Worm (Caenorhabditis elegans) whole organism, L3 larva: ENCODE results near the gene Y46E12A.5.

Experiments
- elt-2 ChIP-seq: sonication (generic microtip); optimal IDR thresholded peaks from 2 replicates; lab custom pipeline; 2016; ENCODE audit warnings: missing genetic modification reagents, mild to moderate bottlenecking, missing genetic modification characterization, missing compliant biosample characterization
- jun-1 ChIP-seq: fragments of 150-350 bp; optimal IDR thresholded peaks from 2 replicates; lab custom pipeline; 2014; ENCODE audit warnings: missing biosample characterization, missing genetic modification reagents, missing genetic modification characterization
- lin-15B ChIP-seq: fragments of 150-350 bp; optimal IDR thresholded peaks from 2 replicates; lab custom pipeline; 2014; ENCODE audit warnings: missing biosample characterization, missing genetic modification characterization
- lin-39 ChIP-seq: fragments of 150-350 bp; optimal IDR thresholded peaks from 2 replicates; lab custom pipeline; 2018; ENCODE audit warnings: missing biosample characterization, missing genetic modification reagents, missing genetic modification characterization
- nhr-12 ChIP-seq: fragments of 150-350 bp; optimal IDR thresholded peaks from 2 replicates; lab custom pipeline; 2014; ENCODE audit warnings: missing biosample characterization, missing genetic modification characterization
- nhr-25 ChIP-seq: sonication (generic microtip); optimal IDR thresholded peaks from 2 replicates; lab custom pipeline; 2017; ENCODE audit warnings: missing biosample characterization, missing genetic modification characterization
- nhr-28 ChIP-seq: fragments of 150-350 bp; optimal IDR thresholded peaks from 2 replicates; lab custom pipeline; 2014; ENCODE audit warnings: missing biosample characterization, missing genetic modification characterization
- nhr-43 ChIP-seq: sonication (generic microtip); optimal IDR thresholded peaks from 2 replicates; lab custom pipeline; 2016; ENCODE audit warnings: mild to moderate bottlenecking, missing genetic modification characterization, missing compliant biosample characterization; ENCODE audit not compliant: poor library complexity, severe bottlenecking
- nhr-76 ChIP-seq: fragments of 150-350 bp; sonication (generic microtip); optimal IDR thresholded peaks from 5 replicates; lab custom pipeline; 2014; ENCODE audit warnings: missing biosample characterization, missing genetic modification characterization
- nhr-77 ChIP-seq: fragments of 150-350 bp; optimal IDR thresholded peaks from 2 replicates; lab custom pipeline; 2014; ENCODE audit warnings: missing biosample characterization, missing genetic modification characterization
- snpc-4 ChIP-seq: fragments of 150-350 bp; optimal IDR thresholded peaks from 2 replicates; lab custom pipeline; 2014; ENCODE audit warnings: missing biosample characterization, missing genetic modification characterization
- unc-62 ChIP-seq: fragments of 150-350 bp; sonication (generic microtip); optimal IDR thresholded peaks from 4 replicates; lab custom pipeline; 2014; ENCODE audit warnings: missing biosample characterization, missing genetic modification reagents, missing genetic modification characterization
- zag-1 ChIP-seq: fragments of 150-350 bp; optimal IDR thresholded peaks from 2 replicates; lab custom pipeline; 2014; ENCODE audit warnings: missing biosample characterization, missing genetic modification characterization
- ztf-4 ChIP-seq: fragments of 150-350 bp; optimal IDR thresholded peaks from 2 replicates; lab custom pipeline; 2014; ENCODE audit warnings: missing biosample characterization, missing genetic modification characterization

DNA sequence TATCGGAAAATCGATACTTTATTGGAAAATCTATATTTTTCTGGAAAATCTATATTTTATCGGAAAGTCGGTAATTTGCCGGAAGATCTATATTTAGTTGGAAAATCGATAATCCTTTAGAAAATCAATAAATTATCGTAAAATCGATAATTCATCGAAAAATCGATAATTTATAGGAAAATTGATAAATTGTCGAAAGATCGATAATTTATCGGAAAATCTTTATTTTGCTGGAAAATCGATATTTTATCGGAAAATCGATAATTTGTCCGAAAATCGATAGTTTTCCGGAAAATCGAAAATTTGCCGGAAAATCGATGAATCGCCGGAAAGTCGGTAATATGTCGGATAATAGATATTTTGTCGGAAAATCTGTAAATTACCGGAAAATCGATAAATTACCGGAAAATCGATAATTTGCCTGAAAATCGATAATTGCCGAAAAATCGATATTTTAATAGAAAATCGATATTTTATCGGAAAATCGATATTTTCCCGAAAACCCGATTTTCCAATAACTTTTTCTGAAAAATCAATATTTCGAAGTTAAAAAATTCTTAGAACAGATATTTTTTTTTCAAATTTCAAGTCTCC, 47.5 kb upstream of the Y46E12A.5 start:
- TF ChIP-seq nhr-28 (tag; lab: Kevin White, UChicago) (no peak), lin-15B (tag; lab: Kevin White, UChicago) (no peak), nhr-12 (tag; lab: Kevin White, UChicago) (no peak), lin-39 (tag; lab: Kevin White, UChicago) (no peak), jun-1 (no peak), nhr-25 (tag; lab: Kevin White, UChicago) (no peak), elt-2 (tag; lab: Kevin White, UChicago) (no peak), unc-62 (no peak), snpc-4 (no peak), nhr-77 (tag; lab: Kevin White, UChicago) (no peak), nhr-76 (no peak), nhr-43 (tag; lab: Kevin White, UChicago) (no peak), zag-1 (tag; lab: Kevin White, UChicago) (no peak), ztf-4 (tag; lab: Kevin White, UChicago) (no peak)
